Worm (Caenorhabditis elegans): ENCODE data around the gene H12D21.5.

Gene H12D21.5

DNA sequence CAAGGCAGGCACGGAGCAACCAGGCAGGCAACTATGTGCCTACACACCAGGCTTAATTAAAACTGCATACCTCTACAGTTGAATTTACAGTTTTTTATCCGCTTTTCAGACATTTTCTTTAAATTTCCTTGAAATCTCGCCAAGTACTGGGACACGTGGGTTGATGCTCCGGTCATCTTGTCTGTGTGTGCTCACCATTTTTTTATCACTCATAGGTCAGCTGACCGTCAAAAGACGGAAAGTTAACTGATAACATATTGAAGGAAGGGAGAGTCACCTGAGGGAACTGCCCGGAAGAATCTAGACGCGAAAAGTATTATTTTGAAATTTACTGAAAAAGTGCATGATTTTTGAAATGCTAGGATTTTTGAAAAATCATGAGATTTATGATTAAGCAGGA is 43.3 kb upstream of the H12D21.5 start (continued):
- no peak for TF ChIP-seq sdz-38 (tag; optimal IDR thresholded peaks at IDR 0.05)
- TF ChIP-seq pbrm-1 (GFP tag; IDR thresholded peaks at IDR 0.05), result no peak
- peak; percentile 37 for TF ChIP-seq nhr-90 (tag; optimal IDR thresholded peaks at IDR 0.05)
- TF ChIP-seq rcor-1 (GFP tag; IDR thresholded peaks at IDR 0.05), result no peak
- no peak for TF ChIP-seq lir-1 (GFP tag; conservative IDR thresholded peaks at IDR 0.05)
- no peak for TF ChIP-seq C17E4.6 (GFP tag; IDR thresholded peaks at IDR 0.05)
- no peak for TF ChIP-seq ceh-27 (GFP tag; optimal IDR thresholded peaks at IDR 0.05)
- no peak for TF ChIP-seq bed-2 (GFP tag; IDR thresholded peaks at IDR 0.05)
- TF ChIP-seq mes-4 (tag; optimal IDR thresholded peaks at IDR 0.05), result no peak
- peak; percentile 76 for TF ChIP-seq atf-7 (tag; optimal IDR thresholded peaks at IDR 0.05)

DNA sequence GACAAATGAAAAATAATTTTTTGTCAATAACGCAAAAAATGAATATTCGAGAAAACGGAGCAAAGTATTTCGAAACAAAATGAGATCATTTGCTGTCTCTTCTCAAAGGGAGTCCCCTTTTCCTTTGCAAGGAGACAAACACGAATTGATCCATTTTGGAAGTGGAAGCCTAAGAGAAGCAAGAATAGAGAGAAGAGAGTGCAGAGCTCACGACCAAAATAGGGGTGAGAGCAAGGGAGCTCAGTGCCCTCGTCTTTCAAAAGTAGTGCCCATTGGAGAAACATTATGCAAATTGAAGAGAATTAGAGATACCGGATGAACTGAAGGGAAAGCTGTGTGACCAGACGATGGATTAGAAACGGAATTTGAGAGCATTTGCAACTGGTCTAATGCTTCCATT is 42.6 kb upstream of the H12D21.5 start:
- TF ChIP-seq F23B12.7 (tag; optimal IDR thresholded peaks at IDR 0.05; ENCODE audit: insufficient read depth) (no peak), ZK185.1 (tag; optimal IDR thresholded peaks at IDR 0.05; ENCODE audit: poor library complexity, severe bottlenecking) (no peak), ztf-6 (GFP tag; IDR thresholded peaks at IDR 0.05) (no peak), T07F8.4 (tag; optimal IDR thresholded peaks at IDR 0.05) (no peak), hmg-1.2 (GFP tag; IDR thresholded peaks at IDR 0.05) (peak; percentile 52; the same call in 1 of the 2 replicates), egrh-3 (GFP tag; IDR thresholded peaks at IDR 0.05) (no peak), ama-1 (optimal IDR thresholded peaks at IDR 0.05) (peak; percentile 24), ama-1 (GFP tag; optimal IDR thresholded peaks at IDR 0.05) (no peak), hlh-12 (tag; optimal IDR thresholded peaks at IDR 0.05) (no peak), madf-10 (tag; optimal IDR thresholded peaks at IDR 0.05) (no peak), madf-8 (GFP tag; conservative IDR thresholded peaks at IDR 0.05) (no peak), chd-7 (tag; optimal IDR thresholded peaks at IDR 0.05) (peak; percentile 19), madf-3 (GFP tag; IDR thresholded peaks at IDR 0.05) (no peak), B0019.2 (GFP tag; conservative IDR thresholded peaks at IDR 0.05) (no peak), Y53F4B.3 (GFP tag; IDR thresholded peaks at IDR 0.05) (no peak), efl-1 (GFP tag; optimal IDR thresholded peaks at IDR 0.05) (no peak), cebp-1 (GFP tag; IDR thresholded peaks at IDR 0.05) (no peak), cebp-1 (tag; optimal IDR thresholded peaks at IDR 0.05) (peak; percentile 44), somi-1 (GFP tag; optimal IDR thresholded peaks at IDR 0.05) (no peak), repo-1 (tag; optimal IDR thresholded peaks at IDR 0.05) (no peak), F10E7.11 (tag; optimal IDR thresholded peaks at IDR 0.05) (no peak)

DNA sequence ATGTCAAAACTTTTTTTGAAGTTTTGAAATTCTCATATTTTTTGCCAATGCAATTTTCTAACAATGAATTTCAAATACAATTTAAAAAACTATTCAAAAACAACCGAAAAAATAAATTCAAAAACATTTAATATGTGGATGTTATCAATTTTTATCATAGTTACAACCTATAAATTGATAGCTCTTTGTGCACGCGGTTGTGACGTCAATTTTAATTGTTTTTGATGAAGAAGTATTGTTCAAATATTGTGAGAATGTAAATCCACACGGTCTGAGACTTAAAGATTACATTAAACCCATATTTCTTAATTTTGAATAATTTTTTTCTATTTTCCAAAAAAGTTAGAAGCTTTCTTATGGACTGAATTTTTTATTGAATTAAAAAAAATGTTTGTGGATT is 41.8 kb upstream of the H12D21.5 start:
- TF ChIP-seq F22D6.2 (tag; optimal IDR thresholded peaks at IDR 0.05), result no peak
- no peak for TF ChIP-seq rpc-1 (optimal IDR thresholded peaks at IDR 0.05)
- TF ChIP-seq rpc-1 (tag; optimal IDR thresholded peaks at IDR 0.05), result no peak
- no peak for TF ChIP-seq chd-7 (tag; optimal IDR thresholded peaks at IDR 0.05)
- no peak for TF ChIP-seq ceh-79 (tag; optimal IDR thresholded peaks at IDR 0.05)
- TF ChIP-seq ama-1 (optimal IDR thresholded peaks at IDR 0.05), result no peak
- no peak for TF ChIP-seq ama-1 (GFP tag; optimal IDR thresholded peaks at IDR 0.05)
- no peak for TF ChIP-seq ekl-4 (GFP tag; IDR thresholded peaks at IDR 0.05)
- no peak for TF ChIP-seq Y79H2A.3 (GFP tag; conservative IDR thresholded peaks at IDR 0.05)
- no peak for TF ChIP-seq Y56A3A.18 (GFP tag; IDR thresholded peaks at IDR 0.05)
- TF ChIP-seq nhr-120 (GFP tag; IDR thresholded peaks at IDR 0.05), result no peak
- TF ChIP-seq K12H6.12 (tag; optimal IDR thresholded peaks at IDR 0.05), result no peak
- no peak for TF ChIP-seq bed-2 (GFP tag; IDR thresholded peaks at IDR 0.05)
- no peak for TF ChIP-seq Y95B8A.8 (GFP tag; IDR thresholded peaks at IDR 0.05)
- no peak for TF ChIP-seq hmg-20 (GFP tag; IDR thresholded peaks at IDR 0.05)

Data from whole organism, young adult.